Fruit fly (Drosophila melanogaster) whole organism, embryonic: Measurements from ENCODE around the gene dome.
A peak's percentile ranks its signal among the peaks of the same experiment; 100 is the strongest.

Experiments
- Ada2b ChIP-seq: fragments of 200-800 bp; sonication (Bioruptor generic); IDR thresholded peaks from 2 replicates; pipeline ENCODE4 v1.3.6; 2022; ENCODE audit warnings: missing biosample characterization, missing genetic modification characterization
- Aef1 ChIP-seq: fragments of 200-800 bp; sonication (Bioruptor generic); IDR thresholded peaks from 3 replicates; pipeline ENCODE4 v1.3.6; 2022; ENCODE audit warnings: missing biosample characterization, missing genetic modification characterization
- Bteb2 ChIP-seq: fragments of 200-800 bp; sonication (Bioruptor generic); optimal IDR thresholded peaks from 2 replicates; lab custom pipeline; 2016; ENCODE audit warnings: missing biosample characterization, missing genetic modification characterization
- CG10462 ChIP-seq: fragments of 200-800 bp; sonication (Bioruptor generic); optimal IDR thresholded peaks from 2 replicates; lab custom pipeline; 2016; ENCODE audit warnings: missing biosample characterization, missing genetic modification characterization
- CG11456 ChIP-seq: fragments of 200-800 bp; sonication (Bioruptor generic); IDR thresholded peaks from 3 replicates; pipeline ENCODE4 v1.3.6; 2022; ENCODE audit warnings: missing biosample characterization, missing genetic modification characterization
- CG11696 ChIP-seq: fragments of 200-800 bp; sonication (Bioruptor generic); IDR thresholded peaks from 2 replicates; pipeline ENCODE4 v1.3.6; 2022; ENCODE audit warnings: missing biosample characterization, missing genetic modification characterization
- CG1233 ChIP-seq: fragments of 200-800 bp; sonication (Bioruptor generic); optimal IDR thresholded peaks from 4 replicates; lab custom pipeline; 2018; ENCODE audit warnings: missing biosample characterization, mild to moderate bottlenecking, missing genetic modification characterization
- CG13624 ChIP-seq: fragments of 200-800 bp; sonication (Bioruptor generic); optimal IDR thresholded peaks from 2 replicates; lab custom pipeline; 2016; ENCODE audit warnings: missing biosample characterization, missing genetic modification characterization
- CG14860 ChIP-seq: fragments of 200-800 bp; sonication (Bioruptor generic); IDR thresholded peaks from 3 replicates; pipeline ENCODE4 v1.3.6; 2022; ENCODE audit warnings: missing biosample characterization, missing genetic modification characterization; ENCODE audit not compliant: partially characterized antibody
- CG15479 ChIP-seq: fragments of 200-800 bp; sonication (Bioruptor generic); optimal IDR thresholded peaks from 3 replicates; lab custom pipeline; 2019; ENCODE audit warnings: missing biosample characterization, mild to moderate bottlenecking, missing genetic modification characterization, moderate library complexity
- CG15696 ChIP-seq: fragments of 200-800 bp; sonication (Bioruptor generic); optimal IDR thresholded peaks from 2 replicates; lab custom pipeline; 2019; ENCODE audit warnings: missing biosample characterization, mild to moderate bottlenecking, missing genetic modification characterization, moderate library complexity
- CG1602 ChIP-seq: fragments of 200-800 bp; sonication (Bioruptor generic); optimal IDR thresholded peaks from 3 replicates; lab custom pipeline; 2016; ENCODE audit warnings: missing biosample characterization, missing genetic modification characterization
- CG17328 ChIP-seq: fragments of 200-800 bp; sonication (Bioruptor generic); IDR thresholded peaks from 2 replicates; pipeline ENCODE4 v1.3.6; 2022; ENCODE audit warnings: missing biosample characterization, missing genetic modification characterization
- CG17612 ChIP-seq: fragments of 200-800 bp; sonication (Bioruptor generic); IDR thresholded peaks from 2 replicates; pipeline ENCODE4 v1.3.6; 2022; ENCODE audit warnings: missing biosample characterization, missing genetic modification characterization
- CG1832 ChIP-seq: fragments of 200-800 bp; sonication (Bioruptor generic); optimal IDR thresholded peaks from 2 replicates; lab custom pipeline; 2017; ENCODE audit warnings: missing biosample characterization, mild to moderate bottlenecking, missing genetic modification characterization, inconsistent platforms
- CG30403 ChIP-seq: fragments of 200-800 bp; sonication (Bioruptor generic); optimal IDR thresholded peaks from 3 replicates; lab custom pipeline; 2016; ENCODE audit warnings: missing biosample characterization, missing genetic modification characterization
- CG3065 ChIP-seq: fragments of 200-800 bp; sonication (Bioruptor generic); optimal IDR thresholded peaks from 2 replicates; lab custom pipeline; 2016; ENCODE audit warnings: missing biosample characterization, missing genetic modification characterization
- CG43689 ChIP-seq: fragments of 200-800 bp; sonication (Bioruptor generic); IDR thresholded peaks from 2 replicates; pipeline ENCODE4 v1.3.6; 2022; ENCODE audit warnings: missing biosample characterization, missing genetic modification characterization
- CG4424 ChIP-seq: fragments of 200-800 bp; sonication (Bioruptor generic); optimal IDR thresholded peaks from 3 replicates; lab custom pipeline; 2016; ENCODE audit warnings: missing biosample characterization, missing genetic modification characterization
- CG6813 ChIP-seq: fragments of 200-800 bp; sonication (Bioruptor generic); optimal IDR thresholded peaks from 2 replicates; lab custom pipeline; 2017; ENCODE audit warnings: missing biosample characterization, missing genetic modification characterization, mild to moderate bottlenecking, moderate library complexity, missing genetic modification reagents
- CG7357 ChIP-seq: fragments of 200-800 bp; sonication (Bioruptor generic); IDR thresholded peaks from 3 replicates; pipeline ENCODE4 v1.3.6; 2022; ENCODE audit warnings: missing biosample characterization, missing genetic modification characterization
- CG7745 ChIP-seq: fragments of 200-800 bp; sonication (Bioruptor generic); optimal IDR thresholded peaks from 2 replicates; lab custom pipeline; 2018; ENCODE audit warnings: missing biosample characterization, mild to moderate bottlenecking, missing genetic modification characterization, moderate library complexity
- CG7963 ChIP-seq: fragments of 200-800 bp; sonication (Bioruptor generic); IDR thresholded peaks from 3 replicates; pipeline ENCODE4 v1.3.6; 2022; ENCODE audit warnings: missing biosample characterization, missing genetic modification characterization; ENCODE audit not compliant: partially characterized antibody
- CG8924 ChIP-seq: fragments of 200-800 bp; optimal IDR thresholded peaks from 3 replicates; lab custom pipeline; 2019; ENCODE audit warnings: missing biosample characterization, mild to moderate bottlenecking, missing genetic modification characterization, moderate library complexity
- CkIIα-i1 ChIP-seq: fragments of 200-800 bp; sonication (Bioruptor generic); IDR thresholded peaks from 2 replicates; pipeline ENCODE4 v1.3.6; 2022; ENCODE audit warnings: missing biosample characterization, missing genetic modification characterization
- Doc3 ChIP-seq: fragments of 200-800 bp; sonication (Bioruptor generic); IDR thresholded peaks from 3 replicates; pipeline ENCODE4 v1.3.6; 2022; ENCODE audit warnings: missing biosample characterization, missing genetic modification characterization; ENCODE audit not compliant: partially characterized antibody
- HLH3B ChIP-seq: fragments of 200-800 bp; sonication (Bioruptor generic); IDR thresholded peaks from 2 replicates; pipeline ENCODE4 v1.3.6; 2022; ENCODE audit warnings: missing biosample characterization, missing genetic modification characterization
- NfI ChIP-seq: fragments of 200-800 bp; sonication (Bioruptor generic); optimal IDR thresholded peaks from 3 replicates; lab custom pipeline; 2018; ENCODE audit warnings: missing biosample characterization, mild to moderate bottlenecking, missing genetic modification characterization, moderate library complexity
- Tbp ChIP-seq: fragments of >200 bp; optimal IDR thresholded peaks from 2 replicates; lab custom pipeline; 2018; ENCODE audit warnings: missing biosample characterization, missing genetic modification characterization
- YL-1 ChIP-seq: fragments of 200-800 bp; sonication (Bioruptor generic); optimal IDR thresholded peaks from 3 replicates; lab custom pipeline; 2017; ENCODE audit warnings: missing biosample characterization, mild to moderate bottlenecking, missing genetic modification characterization
- ac ChIP-seq: fragments of 200-800 bp; sonication (Bioruptor generic); optimal IDR thresholded peaks from 3 replicates; lab custom pipeline; 2017; ENCODE audit warnings: missing biosample characterization, mild to moderate bottlenecking, missing genetic modification characterization
- ash1 ChIP-seq: fragments of 200-800 bp; sonication (Bioruptor generic); optimal IDR thresholded peaks from 2 replicates; lab custom pipeline; 2018; ENCODE audit warnings: missing biosample characterization, mild to moderate bottlenecking, missing genetic modification characterization
- crp ChIP-seq, 2 experiments: fragments of 200-800 bp; sonication (Bioruptor generic); optimal IDR thresholded peaks; 2 replicates in 1 of 2; 3 replicates in 1 of 2; lab custom pipeline; 2017; ENCODE audit warnings: missing biosample characterization in 2 of 2, missing genetic modification characterization in 2 of 2, mild to moderate bottlenecking in 1 of 2, moderate library complexity in 1 of 2
- dmrt99B ChIP-seq: fragments of 200-800 bp; sonication (Bioruptor generic); optimal IDR thresholded peaks from 2 replicates; lab custom pipeline; 2018; ENCODE audit warnings: missing biosample characterization, mild to moderate bottlenecking, missing genetic modification characterization, moderate library complexity
- fd102C ChIP-seq: fragments of 200-800 bp; sonication (Bioruptor generic); optimal IDR thresholded peaks from 2 replicates; lab custom pipeline; 2018; ENCODE audit warnings: missing biosample characterization, mild to moderate bottlenecking, missing genetic modification characterization, moderate library complexity
- her ChIP-seq: fragments of 200-800 bp; sonication (Bioruptor generic); optimal IDR thresholded peaks from 2 replicates; lab custom pipeline; 2016; ENCODE audit warnings: missing biosample characterization, missing genetic modification characterization
- kay ChIP-seq: fragments of 200-800 bp; sonication (Bioruptor generic); optimal IDR thresholded peaks from 2 replicates; lab custom pipeline; 2016; ENCODE audit warnings: missing biosample characterization, missing genetic modification characterization
- nmo ChIP-seq: fragments of 200-800 bp; sonication (Bioruptor generic); optimal IDR thresholded peaks from 2 replicates; lab custom pipeline; 2018; ENCODE audit warnings: missing biosample characterization, mild to moderate bottlenecking, missing genetic modification characterization, moderate library complexity
- odd ChIP-seq: fragments of 200-800 bp; sonication (Bioruptor generic); optimal IDR thresholded peaks from 2 replicates; lab custom pipeline; 2017; ENCODE audit warnings: missing biosample characterization, mild to moderate bottlenecking, missing genetic modification characterization
- pan ChIP-seq, 4 experiments: fragments of >200 bp in 3 of 4; fragments of 200-800 bp in 1 of 4; sonication (Bioruptor generic) in 1 of 4; optimal IDR thresholded peaks in 3 of 4; IDR thresholded peaks in 1 of 4; 2 replicates each; pipeline versions ENCODE4 v1.3.6 to Lab custom; 2017 to 2022; ENCODE audit warnings: missing biosample characterization in 2 of 4, missing genetic modification characterization in 2 of 4, mixed read lengths in 1 of 4
- psq ChIP-seq: fragments of 200-800 bp; sonication (Bioruptor generic); optimal IDR thresholded peaks from 2 replicates; lab custom pipeline; 2017; ENCODE audit warnings: missing biosample characterization, missing genetic modification characterization
- ranshi ChIP-seq: fragments of 200-800 bp; sonication (Bioruptor generic); IDR thresholded peaks from 2 replicates; pipeline ENCODE4 v1.3.6; 2022; ENCODE audit warnings: missing biosample characterization, missing genetic modification characterization
- row ChIP-seq: fragments of 200-800 bp; sonication (Bioruptor generic); IDR thresholded peaks from 3 replicates; pipeline ENCODE4 v1.3.6; 2022; ENCODE audit warnings: missing biosample characterization, missing genetic modification characterization
- so ChIP-seq: fragments of 200-800 bp; sonication (Bioruptor generic); IDR thresholded peaks from 3 replicates; pipeline ENCODE4 v1.3.6; 2022; ENCODE audit warnings: missing biosample characterization, missing genetic modification characterization
- tll ChIP-seq, 2 experiments: fragments of 200-800 bp in 1 of 2; fragments of >200 bp in 1 of 2; sonication (Bioruptor generic) in 1 of 2; optimal IDR thresholded peaks; 2 replicates each; lab custom pipeline; 2017 to 2019; ENCODE audit warnings: missing biosample characterization in 2 of 2, missing genetic modification characterization in 2 of 2, mild to moderate bottlenecking in 1 of 2, moderate library complexity in 1 of 2
- toy ChIP-seq: fragments of 200-800 bp; sonication (Bioruptor generic); IDR thresholded peaks from 2 replicates; pipeline ENCODE4 v1.3.6; 2022; ENCODE audit warnings: missing biosample characterization, missing genetic modification characterization
- usp ChIP-seq: fragments of >200 bp; optimal IDR thresholded peaks from 2 replicates; lab custom pipeline; 2017; ENCODE audit warnings: missing biosample characterization, missing genetic modification characterization
- z ChIP-seq: fragments of 200-800 bp; sonication (Bioruptor generic); IDR thresholded peaks from 3 replicates; pipeline ENCODE4 v1.3.6; 2022; ENCODE audit warnings: missing biosample characterization, missing genetic modification characterization
- zen ChIP-seq: fragments of 200-800 bp; sonication (Bioruptor generic); optimal IDR thresholded peaks from 3 replicates; lab custom pipeline; 2018; ENCODE audit warnings: missing biosample characterization, mild to moderate bottlenecking, missing genetic modification characterization, moderate library complexity
- zf30C ChIP-seq: fragments of 200-800 bp; sonication (Bioruptor generic); optimal IDR thresholded peaks from 3 replicates; lab custom pipeline; 2018; ENCODE audit warnings: missing biosample characterization, mild to moderate bottlenecking, missing genetic modification characterization

The dome gene

DNA sequence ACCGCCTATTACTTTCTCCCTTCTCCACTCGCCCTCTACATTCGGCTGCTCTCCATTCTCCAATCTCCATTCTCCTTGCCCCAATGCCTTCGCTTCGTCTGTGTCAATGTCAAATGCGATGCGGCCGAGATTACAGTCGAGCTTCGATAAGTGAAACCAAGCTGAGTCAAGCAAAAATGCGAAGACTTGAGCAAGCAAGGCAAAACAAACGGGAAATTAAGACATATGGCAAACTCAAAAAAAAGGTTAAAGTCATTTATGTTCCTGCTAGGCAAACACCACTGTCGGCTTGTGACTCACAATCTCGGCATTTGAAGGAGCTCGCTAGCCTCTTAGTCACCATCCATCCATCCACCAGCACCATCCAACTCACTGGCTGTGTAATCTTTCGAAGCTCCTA, 14.9 kb downstream of the dome start (continued):
- TF ChIP-seq pan (optimal IDR thresholded peaks at IDR 0.05; lab: Kevin White, UChicago), result no peak
- peak in 1 of 2 experiments; percentile 92 for TF ChIP-seq pan (GFP tag; optimal IDR thresholded peaks at IDR 0.05 in 1 of 2, IDR thresholded peaks at IDR 0.05 in 1 of 2)
- TF ChIP-seq YL-1 (GFP tag; lab: Kevin White, UChicago), result peak; percentile 90
- peak; percentile 80 for TF ChIP-seq psq (GFP tag; lab: Kevin White, UChicago)
- no peak for TF ChIP-seq Tbp
- peak; percentile 97 for TF ChIP-seq CG13624 (GFP tag; lab: Kevin White, UChicago)
- TF ChIP-seq toy, result peak; percentile 72; the same call in 1 of the 2 replicates
- peak; percentile 98 for TF ChIP-seq CG17328
- TF ChIP-seq CG4424 (GFP tag; lab: Kevin White, UChicago), result peak; percentile 94
- peak; percentile 95 for TF ChIP-seq Bteb2 (GFP tag; lab: Kevin White, UChicago)
- TF ChIP-seq dmrt99B (tag; lab: Kevin White, UChicago), result peak; percentile 93
- no peak for TF ChIP-seq CG14860
- TF ChIP-seq tll (GFP tag; optimal IDR thresholded peaks at IDR 0.05; lab: Kevin White, UChicago), result peak in 1 of 2 experiments; percentile 1
- TF ChIP-seq kay (GFP tag; lab: Kevin White, UChicago), result peak; percentile 100
- peak; percentile 94 for TF ChIP-seq ranshi (GFP tag; lab: Robert Waterston, UW)
- TF ChIP-seq HLH3B (GFP tag; lab: Robert Waterston, UW), result peak; percentile 91
- TF ChIP-seq ac (GFP tag; lab: Kevin White, UChicago), result peak; percentile 89
- peak; percentile 89 for TF ChIP-seq zen
- peak; percentile 92 for TF ChIP-seq CG6813 (GFP tag; lab: Kevin White, UChicago)
- peak; percentile 97 for TF ChIP-seq CG15696 (tag; lab: Kevin White, UChicago)
- TF ChIP-seq nmo, result peak; percentile 97
- TF ChIP-seq Doc3 (GFP tag; lab: Robert Waterston, UW), result no peak
- TF ChIP-seq NfI, result peak; percentile 98
- peak; percentile 98 for TF ChIP-seq row (GFP tag; lab: Robert Waterston, UW)
- peak; percentile 13 for TF ChIP-seq CG1832
- peak; percentile 96 for TF ChIP-seq CG1602
- peak; percentile 70 for TF ChIP-seq fd102C (GFP tag; lab: Kevin White, UChicago)
- TF ChIP-seq Ada2b (GFP tag; lab: Robert Waterston, UW), result peak; percentile 93
- peak; percentile 96 for TF ChIP-seq CG11456 (GFP tag; lab: Robert Waterston, UW)
- TF ChIP-seq CG3065 (GFP tag; lab: Kevin White, UChicago), result peak; percentile 93
- peak; percentile 32; the same call in 1 of the 2 replicates for TF ChIP-seq CkIIα-i1 (GFP tag; lab: Robert Waterston, UW)
- peak; percentile 87 for TF ChIP-seq CG7357 (GFP tag; lab: Robert Waterston, UW)
- TF ChIP-seq Aef1 (GFP tag; lab: Robert Waterston, UW), result peak; percentile 93
- no peak for TF ChIP-seq CG15479 (GFP tag; lab: Kevin White, UChicago)
- TF ChIP-seq crp (GFP tag; optimal IDR thresholded peaks at IDR 0.05; lab: Kevin White, UChicago), result peak in 1 of 2 experiments; percentile 64
- TF ChIP-seq her (GFP tag; lab: Kevin White, UChicago), result peak; percentile 97
- 0 out of 3 replicates have a peak, but pooled peaks have one; percentile 38 for TF ChIP-seq z (GFP tag; lab: Robert Waterston, UW)
- TF ChIP-seq CG7963 (GFP tag; lab: Robert Waterston, UW), result no peak
- peak; percentile 42 for TF ChIP-seq ash1
- TF ChIP-seq CG17612, result peak; percentile 81
- peak; percentile 94 for TF ChIP-seq CG8924 (tag; lab: Kevin White, UChicago)
- TF ChIP-seq CG1233 (GFP tag; lab: Kevin White, UChicago), result peak; percentile 91
- TF ChIP-seq CG7745 (tag; lab: Kevin White, UChicago), result peak; percentile 15
- peak; percentile 78 for TF ChIP-seq CG11696 (GFP tag; lab: Robert Waterston, UW)
- no peak for TF ChIP-seq usp (GFP tag; lab: Kevin White, UChicago)
- TF ChIP-seq CG43689 (GFP tag; lab: Robert Waterston, UW), result peak; percentile 92
- peak; percentile 91 for TF ChIP-seq odd (GFP tag; lab: Kevin White, UChicago)
- peak; percentile 94 for TF ChIP-seq so
- TF ChIP-seq CG10462 (GFP tag; lab: Kevin White, UChicago), result peak; percentile 94
- TF ChIP-seq CG30403, result peak; percentile 97
- no peak for TF ChIP-seq zf30C
